Worm (Caenorhabditis elegans) whole organism, L3 larva: ENCODE results near the gene garr-1.
A peak's percentile ranks its signal among the peaks of the same experiment; 100 is the strongest.

Source experiments
- R02D3.7 ChIP-seq: fragments of 150-350 bp; optimal IDR thresholded peaks from 2 replicates; lab custom pipeline; 2014; ENCODE audit warnings: missing biosample characterization, missing genetic modification characterization
- aly-2 ChIP-seq: fragments of 150-350 bp; optimal IDR thresholded peaks from 2 replicates; lab custom pipeline; 2014; ENCODE audit warnings: missing biosample characterization, missing genetic modification characterization
- ceh-16 ChIP-seq: sonication (generic microtip); optimal IDR thresholded peaks from 2 replicates; lab custom pipeline; 2017; ENCODE audit warnings: missing biosample characterization, missing genetic modification characterization
- ceh-28 ChIP-seq: fragments of 150-350 bp; optimal IDR thresholded peaks from 2 replicates; lab custom pipeline; 2014; ENCODE audit warnings: missing biosample characterization, missing genetic modification reagents, missing genetic modification characterization
- ceh-82 ChIP-seq: fragments of 150-350 bp; optimal IDR thresholded peaks from 2 replicates; lab custom pipeline; 2014; ENCODE audit warnings: missing biosample characterization, missing genetic modification characterization
- egl-27 ChIP-seq: sonication (generic microtip); optimal IDR thresholded peaks from 4 replicates; lab custom pipeline; 2017; ENCODE audit warnings: missing biosample characterization, missing genetic modification reagents, missing genetic modification characterization
- egl-5 ChIP-seq: fragments of 150-350 bp; optimal IDR thresholded peaks from 2 replicates; lab custom pipeline; 2017; ENCODE audit warnings: missing biosample characterization, missing genetic modification reagents, missing genetic modification characterization, inconsistent platforms
- elt-1 ChIP-seq: fragments of 150-350 bp; optimal IDR thresholded peaks from 2 replicates; lab custom pipeline; 2014; ENCODE audit warnings: missing biosample characterization, missing genetic modification characterization
- elt-2 ChIP-seq: sonication (generic microtip); optimal IDR thresholded peaks from 2 replicates; lab custom pipeline; 2016; ENCODE audit warnings: missing genetic modification reagents, mild to moderate bottlenecking, missing genetic modification characterization, missing compliant biosample characterization
- elt-3 ChIP-seq, 3 experiments: fragments of 150-350 bp in 1 of 3; sonication (generic microtip) in 2 of 3; optimal IDR thresholded peaks; 2 replicates in 2 of 3; 4 replicates in 1 of 3; lab custom pipeline; 2014 to 2017; ENCODE audit warnings: missing biosample characterization in 3 of 3, missing genetic modification characterization in 3 of 3
- fkh-10 ChIP-seq: sonication (generic microtip); optimal IDR thresholded peaks from 2 replicates; lab custom pipeline; 2017; ENCODE audit warnings: missing biosample characterization, missing genetic modification reagents, missing genetic modification characterization
- fos-1 ChIP-seq: fragments of 150-350 bp; optimal IDR thresholded peaks from 2 replicates; lab custom pipeline; 2014; ENCODE audit warnings: missing biosample characterization, missing genetic modification characterization
- hmg-11 ChIP-seq: sonication (generic microtip); optimal IDR thresholded peaks from 2 replicates; lab custom pipeline; 2016; ENCODE audit warnings: missing genetic modification characterization, missing compliant biosample characterization
- jun-1 ChIP-seq: fragments of 150-350 bp; optimal IDR thresholded peaks from 2 replicates; lab custom pipeline; 2014; ENCODE audit warnings: missing biosample characterization, missing genetic modification reagents, missing genetic modification characterization
- lin-15B ChIP-seq: fragments of 150-350 bp; optimal IDR thresholded peaks from 2 replicates; lab custom pipeline; 2014; ENCODE audit warnings: missing biosample characterization, missing genetic modification characterization
- lin-39 ChIP-seq: fragments of 150-350 bp; optimal IDR thresholded peaks from 2 replicates; lab custom pipeline; 2018; ENCODE audit warnings: missing biosample characterization, missing genetic modification reagents, missing genetic modification characterization
- lsy-12 ChIP-seq: sonication (generic microtip); optimal IDR thresholded peaks from 2 replicates; lab custom pipeline; 2016; ENCODE audit warnings: mild to moderate bottlenecking, missing genetic modification characterization, missing compliant biosample characterization
- mdl-1 ChIP-seq: fragments of 150-350 bp; optimal IDR thresholded peaks from 2 replicates; lab custom pipeline; 2014; ENCODE audit warnings: missing biosample characterization, missing genetic modification characterization
- nfya-1 ChIP-seq: sonication (generic microtip); optimal IDR thresholded peaks from 2 replicates; lab custom pipeline; 2017; ENCODE audit warnings: missing genetic modification characterization, mild to moderate bottlenecking, missing compliant biosample characterization, antibody characterized with exemption, moderate library complexity; ENCODE audit not compliant: insufficient read depth
- nhr-11 ChIP-seq: fragments of 150-350 bp; optimal IDR thresholded peaks from 2 replicates; lab custom pipeline; 2014; ENCODE audit warnings: missing biosample characterization, missing genetic modification characterization
- nhr-12 ChIP-seq: fragments of 150-350 bp; optimal IDR thresholded peaks from 2 replicates; lab custom pipeline; 2014; ENCODE audit warnings: missing biosample characterization, missing genetic modification characterization
- nhr-23 ChIP-seq: fragments of 150-350 bp; optimal IDR thresholded peaks from 2 replicates; lab custom pipeline; 2014; ENCODE audit warnings: missing biosample characterization, missing genetic modification reagents, missing genetic modification characterization
- nhr-25 ChIP-seq: sonication (generic microtip); optimal IDR thresholded peaks from 2 replicates; lab custom pipeline; 2017; ENCODE audit warnings: missing biosample characterization, missing genetic modification characterization
- nhr-28 ChIP-seq: fragments of 150-350 bp; optimal IDR thresholded peaks from 2 replicates; lab custom pipeline; 2014; ENCODE audit warnings: missing biosample characterization, missing genetic modification characterization
- nhr-43 ChIP-seq: sonication (generic microtip); optimal IDR thresholded peaks from 2 replicates; lab custom pipeline; 2016; ENCODE audit warnings: mild to moderate bottlenecking, missing genetic modification characterization, missing compliant biosample characterization; ENCODE audit not compliant: poor library complexity, severe bottlenecking
- nhr-67 ChIP-seq: fragments of 150-350 bp; optimal IDR thresholded peaks from 2 replicates; lab custom pipeline; 2014; ENCODE audit warnings: missing biosample characterization, missing genetic modification characterization
- nhr-77 ChIP-seq: fragments of 150-350 bp; optimal IDR thresholded peaks from 2 replicates; lab custom pipeline; 2014; ENCODE audit warnings: missing biosample characterization, missing genetic modification characterization
- pha-4 ChIP-seq: fragments of 150-350 bp; optimal IDR thresholded peaks from 2 replicates; lab custom pipeline; 2014; ENCODE audit warnings: missing biosample characterization, missing genetic modification reagents, missing genetic modification characterization
- pqm-1 ChIP-seq: fragments of 150-350 bp; optimal IDR thresholded peaks from 2 replicates; lab custom pipeline; 2017; ENCODE audit warnings: missing biosample characterization, missing genetic modification characterization, inconsistent platforms
- skn-1 ChIP-seq: fragments of 150-350 bp; optimal IDR thresholded peaks from 2 replicates; lab custom pipeline; 2014; ENCODE audit warnings: missing biosample characterization, missing genetic modification characterization
- snpc-4 ChIP-seq: fragments of 150-350 bp; optimal IDR thresholded peaks from 2 replicates; lab custom pipeline; 2014; ENCODE audit warnings: missing biosample characterization, missing genetic modification characterization
- tbx-2 ChIP-seq: sonication (generic microtip); optimal IDR thresholded peaks from 2 replicates; lab custom pipeline; 2016; ENCODE audit warnings: mild to moderate bottlenecking, missing genetic modification characterization, missing compliant biosample characterization
- zag-1 ChIP-seq: fragments of 150-350 bp; optimal IDR thresholded peaks from 2 replicates; lab custom pipeline; 2014; ENCODE audit warnings: missing biosample characterization, missing genetic modification characterization
- ztf-11 ChIP-seq: fragments of 150-350 bp; optimal IDR thresholded peaks from 2 replicates; lab custom pipeline; 2014; ENCODE audit warnings: missing biosample characterization, missing genetic modification characterization

Gene garr-1

DNA sequence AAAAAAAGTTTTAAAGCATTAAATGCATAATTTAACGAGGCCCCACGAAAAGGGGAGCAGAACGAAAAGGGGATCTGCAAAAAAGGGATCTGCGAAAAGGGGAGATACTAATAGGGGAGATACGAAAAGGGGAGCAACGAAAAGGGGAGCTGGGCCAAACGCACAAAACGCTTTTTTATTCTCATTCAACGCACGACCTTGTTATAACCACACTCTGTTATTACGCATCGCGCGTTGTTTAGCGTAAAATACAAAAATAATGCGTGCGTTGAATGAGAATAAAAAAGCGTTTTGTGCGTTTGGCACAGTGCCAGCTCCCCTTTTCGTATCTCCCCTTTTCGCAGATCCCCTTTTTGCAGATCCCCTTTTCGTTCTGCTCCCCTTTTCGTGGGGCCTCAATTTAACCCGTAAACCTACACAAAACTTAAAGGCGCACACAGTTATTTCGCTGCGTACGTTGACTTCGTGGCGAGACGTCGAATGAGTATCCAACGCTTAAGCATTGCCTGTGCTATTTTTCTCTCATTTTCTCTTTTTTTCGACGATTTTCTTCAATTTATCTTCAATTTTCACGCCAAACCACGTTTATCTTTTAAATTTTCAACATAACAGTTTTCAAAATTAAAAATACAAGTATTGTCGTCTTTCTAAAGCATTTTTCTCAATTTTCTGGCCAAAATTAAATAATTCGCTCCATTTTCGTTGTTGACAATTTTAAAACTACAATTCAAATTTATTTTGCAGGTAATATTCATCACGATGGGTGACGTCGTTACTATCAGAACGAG lies 40.6 kb upstream of the garr-1 start, which contains the start of gene rps-24:
rps-24 (plus strand) TSS at position 738 of the 788 bp plus-strand sequence.
- TF ChIP-seq nhr-25 (peak; percentile 95), pha-4 (tag; lab: Kevin White, UChicago) (peak; percentile 94), lin-39 (peak; percentile 93), nfya-1 (tag; lab: Kevin White, UChicago) (peak; percentile 90), ceh-28 (tag; lab: Kevin White, UChicago) (peak; percentile 63), nhr-23 (tag; lab: Kevin White, UChicago) (peak; percentile 94), lsy-12 (tag; lab: Kevin White, UChicago) (peak; percentile 89), ceh-16 (peak; percentile 41), R02D3.7 (tag; lab: Kevin White, UChicago) (peak; percentile 98), elt-2 (peak; percentile 68), hmg-11 (tag; lab: Kevin White, UChicago) (peak; percentile 78), pqm-1 (peak; percentile 29), tbx-2 (tag; lab: Kevin White, UChicago) (peak; percentile 70), nhr-11 (tag; lab: Kevin White, UChicago) (peak; percentile 33), elt-1 (tag; lab: Kevin White, UChicago) (peak; percentile 9), snpc-4 (peak; percentile 71), ceh-82 (peak; percentile 57), lin-15B (peak; percentile 90), nhr-43 (tag; lab: Kevin White, UChicago) (peak; percentile 82), fkh-10 (GFP tag; lab: Kevin White, UChicago) (peak; percentile 61), elt-3 (tag; optimal IDR thresholded peaks at IDR 0.05; lab: Kevin White, UChicago) (peak in 1 of 3 experiments; percentile 2), egl-5 (tag; lab: Kevin White, UChicago) (peak; percentile 76), skn-1 (tag; lab: Kevin White, UChicago) (peak; percentile 66), egl-27 (tag; lab: Kevin White, UChicago) (peak; percentile 32), nhr-77 (tag; lab: Kevin White, UChicago) (peak; percentile 58), jun-1 (tag; lab: Kevin White, UChicago) (peak; percentile 78)

ce11 chrIV:386576-386975 lies 39.4 kb upstream of the garr-1 start, which contains the start of gene T07A9.14:
Gene T07A9.14, plus strand, starts transcription at chrIV:386699.
- TF ChIP-seq nhr-11 (tag; lab: Kevin White, UChicago) = no peak
- no peak for TF ChIP-seq snpc-4
- no peak for TF ChIP-seq nhr-28 (tag; lab: Kevin White, UChicago)
- TF ChIP-seq zag-1 = no peak
- no peak for TF ChIP-seq nhr-67 (tag; lab: Kevin White, UChicago)
- TF ChIP-seq lsy-12 (tag; lab: Kevin White, UChicago) = no peak
- TF ChIP-seq elt-2 = no peak
- TF ChIP-seq lin-15B = no peak
- TF ChIP-seq ceh-82 = no peak
- no peak for TF ChIP-seq egl-5 (tag; lab: Kevin White, UChicago)
- TF ChIP-seq fkh-10 (GFP tag; lab: Kevin White, UChicago) = no peak
- no peak for TF ChIP-seq ztf-11 (tag; lab: Kevin White, UChicago)
- no peak for TF ChIP-seq nhr-77 (tag; lab: Kevin White, UChicago)
- TF ChIP-seq pqm-1 = no peak
- no peak for TF ChIP-seq aly-2
- no peak for TF ChIP-seq fos-1 (tag; lab: Kevin White, UChicago)
- TF ChIP-seq nhr-12 (tag; lab: Kevin White, UChicago) = no peak
- TF ChIP-seq nhr-25 = no peak

ce11 chrIV:387283-388048 lies 38.5 kb upstream of the garr-1 start:
- TF ChIP-seq fos-1 (tag; lab: Kevin White, UChicago) (no peak), mdl-1 (no peak), nhr-43 (tag; lab: Kevin White, UChicago) (no peak), nhr-28 (tag; lab: Kevin White, UChicago) (no peak)
